Fruit fly (Drosophila melanogaster) whole organism, embryonic: ENCODE results near the gene Srr.
A peak's percentile ranks its signal among the peaks of the same experiment; 100 is the strongest.

Experiments
- CG10274 ChIP-seq: fragments of 200-800 bp; sonication (Bioruptor generic); optimal IDR thresholded peaks from 3 replicates; lab custom pipeline; 2017; ENCODE audit warnings: missing biosample characterization, mild to moderate bottlenecking, missing genetic modification characterization
- CG11695 ChIP-seq: fragments of 200-800 bp; sonication (Bioruptor generic); IDR thresholded peaks from 3 replicates; pipeline ENCODE4 v1.3.6; 2022; ENCODE audit warnings: missing biosample characterization, missing genetic modification characterization
- CG12391 ChIP-seq: fragments of 200-800 bp; sonication (Bioruptor generic); optimal IDR thresholded peaks from 3 replicates; lab custom pipeline; 2018; ENCODE audit warnings: missing biosample characterization, mild to moderate bottlenecking, missing genetic modification characterization, moderate library complexity
- CG12659 ChIP-seq: fragments of 200-800 bp; sonication (Bioruptor generic); optimal IDR thresholded peaks from 3 replicates; lab custom pipeline; 2017; ENCODE audit warnings: mild to moderate bottlenecking, missing biosample characterization, missing genetic modification reagents, missing genetic modification characterization
- CG13123 ChIP-seq: fragments of 200-800 bp; sonication (Bioruptor generic); optimal IDR thresholded peaks from 2 replicates; lab custom pipeline; 2016; ENCODE audit warnings: missing biosample characterization, missing genetic modification characterization
- CG13296 ChIP-seq: fragments of 200-800 bp; sonication (Bioruptor generic); optimal IDR thresholded peaks from 3 replicates; lab custom pipeline; 2018; ENCODE audit warnings: missing biosample characterization, mild to moderate bottlenecking, missing genetic modification characterization
- CG13424 ChIP-seq: fragments of 200-800 bp; sonication (Bioruptor generic); optimal IDR thresholded peaks from 2 replicates; lab custom pipeline; 2019; ENCODE audit warnings: missing biosample characterization, mild to moderate bottlenecking, missing genetic modification characterization, moderate library complexity
- CG13624 ChIP-seq: fragments of 200-800 bp; sonication (Bioruptor generic); optimal IDR thresholded peaks from 2 replicates; lab custom pipeline; 2016; ENCODE audit warnings: missing biosample characterization, missing genetic modification characterization
- CG17186 ChIP-seq: fragments of 200-800 bp; sonication (Bioruptor generic); optimal IDR thresholded peaks from 3 replicates; lab custom pipeline; 2017; ENCODE audit warnings: missing biosample characterization, missing genetic modification reagents, missing genetic modification characterization
- CG17385 ChIP-seq: fragments of 200-800 bp; sonication (Bioruptor generic); optimal IDR thresholded peaks from 3 replicates; lab custom pipeline; 2018; ENCODE audit warnings: missing biosample characterization, mild to moderate bottlenecking, missing genetic modification characterization
- CG2199 ChIP-seq: fragments of 200-800 bp; sonication (Bioruptor generic); IDR thresholded peaks from 3 replicates; pipeline ENCODE4 v1.3.6; 2022; ENCODE audit warnings: missing biosample characterization, missing genetic modification characterization
- CG2202 ChIP-seq: fragments of 200-800 bp; sonication (Bioruptor generic); optimal IDR thresholded peaks from 2 replicates; lab custom pipeline; 2018; ENCODE audit warnings: missing biosample characterization, mild to moderate bottlenecking, missing genetic modification characterization
- CG2678 ChIP-seq: fragments of 200-800 bp; sonication (Bioruptor generic); optimal IDR thresholded peaks from 3 replicates; lab custom pipeline; 2019; ENCODE audit warnings: missing biosample characterization, mild to moderate bottlenecking, missing genetic modification characterization, moderate library complexity
- CG32772 ChIP-seq: fragments of 200-800 bp; sonication (Bioruptor generic); IDR thresholded peaks from 2 replicates; pipeline ENCODE4 v1.3.6; 2022; ENCODE audit warnings: missing biosample characterization, missing genetic modification characterization
- CG42726 ChIP-seq: fragments of 200-800 bp; sonication (Bioruptor generic); IDR thresholded peaks from 2 replicates; pipeline ENCODE4 v1.3.6; 2022; ENCODE audit warnings: missing biosample characterization, missing genetic modification characterization; ENCODE audit not compliant: partially characterized antibody
- CG4730 ChIP-seq: fragments of 200-800 bp; sonication (Bioruptor generic); IDR thresholded peaks from 2 replicates; pipeline ENCODE4 v1.3.6; 2022; ENCODE audit warnings: missing biosample characterization, missing genetic modification characterization
- CG4820 ChIP-seq: fragments of 200-800 bp; sonication (Bioruptor generic); optimal IDR thresholded peaks from 3 replicates; lab custom pipeline; 2016; ENCODE audit warnings: missing biosample characterization, missing genetic modification characterization
- CG5953 ChIP-seq: fragments of 200-800 bp; sonication (Bioruptor generic); IDR thresholded peaks from 2 replicates; pipeline ENCODE4 v1.3.6; 2022; ENCODE audit warnings: missing biosample characterization, missing genetic modification characterization
- CG6272 ChIP-seq: fragments of 200-800 bp; sonication (Bioruptor generic); IDR thresholded peaks from 2 replicates; pipeline ENCODE4 v1.3.6; 2022; ENCODE audit warnings: missing biosample characterization, missing genetic modification characterization
- CG6813 ChIP-seq: fragments of 200-800 bp; sonication (Bioruptor generic); optimal IDR thresholded peaks from 2 replicates; lab custom pipeline; 2017; ENCODE audit warnings: missing biosample characterization, missing genetic modification characterization, mild to moderate bottlenecking, moderate library complexity, missing genetic modification reagents
- CG6854 ChIP-seq: fragments of 200-800 bp; sonication (Bioruptor generic); optimal IDR thresholded peaks from 3 replicates; lab custom pipeline; 2017; ENCODE audit warnings: missing biosample characterization, mild to moderate bottlenecking, missing genetic modification characterization
- CG7928 ChIP-seq: fragments of 200-800 bp; sonication (Bioruptor generic); optimal IDR thresholded peaks from 2 replicates; lab custom pipeline; 2017; ENCODE audit warnings: missing biosample characterization, mild to moderate bottlenecking, missing genetic modification characterization
- CG8290 ChIP-seq, 3 experiments: fragments of 200-800 bp; sonication (Bioruptor generic); optimal IDR thresholded peaks; 2 replicates each; lab custom pipeline; 2016 to 2019; ENCODE audit warnings: missing biosample characterization in 3 of 3, missing genetic modification characterization in 3 of 3, mild to moderate bottlenecking in 2 of 3, moderate library complexity in 1 of 3
- CG8924 ChIP-seq: fragments of 200-800 bp; optimal IDR thresholded peaks from 3 replicates; lab custom pipeline; 2019; ENCODE audit warnings: missing biosample characterization, mild to moderate bottlenecking, missing genetic modification characterization, moderate library complexity
- CHES-1-like ChIP-seq: fragments of 200-800 bp; sonication (Bioruptor generic); optimal IDR thresholded peaks from 2 replicates; lab custom pipeline; 2016; ENCODE audit warnings: missing biosample characterization, missing genetic modification characterization
- Ets65A ChIP-seq: fragments of 200-800 bp; sonication (Bioruptor generic); peaks from one replicate; lab custom pipeline; 2016; ENCODE audit warnings: missing biosample characterization, missing genetic modification characterization
- HLH54F ChIP-seq: fragments of 200-800 bp; sonication (Bioruptor generic); optimal IDR thresholded peaks from 3 replicates; lab custom pipeline; 2016; ENCODE audit warnings: missing biosample characterization, missing genetic modification characterization
- Hand ChIP-seq: fragments of 200-800 bp; sonication (Bioruptor generic); optimal IDR thresholded peaks from 2 replicates; lab custom pipeline; 2017; ENCODE audit warnings: mild to moderate bottlenecking, missing biosample characterization, missing genetic modification reagents, missing genetic modification characterization
- Hr39 ChIP-seq: fragments of >200 bp; optimal IDR thresholded peaks from 2 replicates; lab custom pipeline; 2017
- Hr51 ChIP-seq, 2 experiments: fragments of 200-800 bp; sonication (Bioruptor generic); optimal IDR thresholded peaks; 2 replicates in 1 of 2; 3 replicates in 1 of 2; lab custom pipeline; 2016 to 2018; ENCODE audit warnings: missing biosample characterization in 2 of 2, missing genetic modification characterization in 2 of 2, mild to moderate bottlenecking in 1 of 2, moderate library complexity in 1 of 2
- Lhr ChIP-seq: fragments of 200-800 bp; sonication (Bioruptor generic); optimal IDR thresholded peaks from 3 replicates; lab custom pipeline; 2017; ENCODE audit warnings: mild to moderate bottlenecking, missing biosample characterization, missing genetic modification reagents, missing genetic modification characterization
- Sox102F ChIP-seq: fragments of 200-800 bp; sonication (Bioruptor generic); optimal IDR thresholded peaks from 2 replicates; lab custom pipeline; 2018; ENCODE audit warnings: missing biosample characterization, mild to moderate bottlenecking, missing genetic modification characterization, moderate library complexity
- crp ChIP-seq, 2 experiments: fragments of 200-800 bp; sonication (Bioruptor generic); optimal IDR thresholded peaks; 2 replicates in 1 of 2; 3 replicates in 1 of 2; lab custom pipeline; 2017; ENCODE audit warnings: missing biosample characterization in 2 of 2, missing genetic modification characterization in 2 of 2, mild to moderate bottlenecking in 1 of 2, moderate library complexity in 1 of 2
- dimm ChIP-seq: fragments of 200-800 bp; sonication (Bioruptor generic); IDR thresholded peaks from 2 replicates; pipeline ENCODE4 v1.3.6; 2022; ENCODE audit warnings: missing biosample characterization, missing genetic modification characterization
- fru ChIP-seq: fragments of >200 bp; optimal IDR thresholded peaks from 2 replicates; lab custom pipeline; 2017
- fu2 ChIP-seq: fragments of 200-800 bp; sonication (Bioruptor generic); optimal IDR thresholded peaks from 2 replicates; lab custom pipeline; 2016; ENCODE audit warnings: missing biosample characterization, missing genetic modification characterization
- hb ChIP-seq: fragments of 200-800 bp; sonication (Bioruptor generic); IDR thresholded peaks from 3 replicates; pipeline ENCODE4 v1.3.6; 2022; ENCODE audit warnings: missing biosample characterization, missing genetic modification characterization; ENCODE audit not compliant: partially characterized antibody
- ind ChIP-seq: fragments of 200-800 bp; sonication (Bioruptor generic); optimal IDR thresholded peaks from 3 replicates; lab custom pipeline; 2016; ENCODE audit warnings: missing biosample characterization, missing genetic modification characterization
- knrl ChIP-seq: fragments of 200-800 bp; sonication (Bioruptor generic); IDR thresholded peaks from 3 replicates; pipeline ENCODE4 v1.3.6; 2022; ENCODE audit warnings: missing biosample characterization, missing genetic modification characterization; ENCODE audit not compliant: partially characterized antibody
- mam ChIP-seq: fragments of 200-800 bp; sonication (Bioruptor generic); optimal IDR thresholded peaks from 3 replicates; lab custom pipeline; 2016; ENCODE audit warnings: missing biosample characterization, missing genetic modification characterization
- nmo ChIP-seq: fragments of 200-800 bp; sonication (Bioruptor generic); optimal IDR thresholded peaks from 2 replicates; lab custom pipeline; 2018; ENCODE audit warnings: missing biosample characterization, mild to moderate bottlenecking, missing genetic modification characterization, moderate library complexity
- nom ChIP-seq: fragments of 200-800 bp; sonication (Bioruptor generic); optimal IDR thresholded peaks from 2 replicates; lab custom pipeline; 2017; ENCODE audit warnings: missing biosample characterization, missing genetic modification characterization, mild to moderate bottlenecking, moderate library complexity, missing genetic modification reagents
- pan ChIP-seq, 4 experiments: fragments of >200 bp in 3 of 4; fragments of 200-800 bp in 1 of 4; sonication (Bioruptor generic) in 1 of 4; optimal IDR thresholded peaks in 3 of 4; IDR thresholded peaks in 1 of 4; 2 replicates each; pipeline versions ENCODE4 v1.3.6 to Lab custom; 2017 to 2022; ENCODE audit warnings: missing biosample characterization in 2 of 4, missing genetic modification characterization in 2 of 4, mixed read lengths in 1 of 4
- pum ChIP-seq: fragments of 200-800 bp; sonication (Bioruptor generic); optimal IDR thresholded peaks from 2 replicates; lab custom pipeline; 2016; ENCODE audit warnings: missing biosample characterization, missing genetic modification characterization
- run ChIP-seq: fragments of 200-800 bp; sonication (Bioruptor generic); optimal IDR thresholded peaks from 3 replicates; lab custom pipeline; 2018; ENCODE audit warnings: missing biosample characterization, mild to moderate bottlenecking, missing genetic modification characterization
- sc ChIP-seq, 3 experiments: fragments of >200 bp in 2 of 3; fragments of 200-800 bp in 1 of 3; sonication (Bioruptor generic) in 1 of 3; optimal IDR thresholded peaks; 2 replicates in 2 of 3; 3 replicates in 1 of 3; lab custom pipeline; 2017; ENCODE audit warnings: mild to moderate bottlenecking in 1 of 3, missing biosample characterization in 1 of 3, missing genetic modification characterization in 1 of 3, missing genetic modification reagents in 1 of 3
- sd ChIP-seq: fragments of 200-800 bp; sonication (Bioruptor generic); optimal IDR thresholded peaks from 3 replicates; lab custom pipeline; 2018; ENCODE audit warnings: missing biosample characterization, mild to moderate bottlenecking, missing genetic modification characterization, moderate library complexity
- zf30C ChIP-seq: fragments of 200-800 bp; sonication (Bioruptor generic); optimal IDR thresholded peaks from 3 replicates; lab custom pipeline; 2018; ENCODE audit warnings: missing biosample characterization, mild to moderate bottlenecking, missing genetic modification characterization

The Srr gene

DNA sequence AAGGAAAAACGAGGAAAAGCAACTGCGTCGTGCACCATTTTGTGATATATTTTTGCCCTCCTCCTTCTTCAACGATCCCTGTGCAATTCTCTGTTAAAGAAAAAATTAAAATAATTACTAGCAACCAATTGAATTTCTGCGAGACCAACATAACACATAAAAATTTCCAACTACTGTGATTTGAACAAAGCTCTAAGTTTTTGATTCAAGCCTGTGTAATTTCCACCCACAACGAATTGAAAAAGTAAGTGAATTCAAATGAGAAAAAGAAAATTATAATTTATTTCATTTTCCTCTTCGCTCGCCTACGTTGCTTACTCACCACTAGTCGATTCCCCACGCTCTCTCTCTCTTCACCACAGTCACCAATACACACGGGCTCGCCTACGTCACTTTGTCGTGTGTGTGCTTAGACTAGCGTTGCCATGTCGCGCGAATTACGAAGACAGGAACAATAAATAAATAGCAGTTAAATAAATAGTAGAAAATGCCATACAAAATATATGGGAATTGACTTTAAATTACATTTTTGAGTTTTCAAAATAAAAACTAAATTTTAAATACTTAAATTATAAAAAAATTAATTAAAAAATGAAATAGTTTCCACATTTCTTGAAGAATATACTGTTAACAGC lies 22.8 kb upstream of the Srr start (continued):
- TF ChIP-seq mam: peak; percentile 8
- no peak for TF ChIP-seq Hr39 (lab: Kevin White, UChicago)
- no peak for TF ChIP-seq crp (GFP tag; optimal IDR thresholded peaks at IDR 0.05; lab: Kevin White, UChicago)
- TF ChIP-seq CG32772: no peak
- TF ChIP-seq CHES-1-like (GFP tag; lab: Kevin White, UChicago): no peak
- peak; percentile 25 for TF ChIP-seq ind
- TF ChIP-seq HLH54F (GFP tag; lab: Kevin White, UChicago): no peak
- no peak for TF ChIP-seq fru
- peak; percentile 46 for TF ChIP-seq zf30C (GFP tag; lab: Kevin White, UChicago)
- TF ChIP-seq knrl (GFP tag; lab: Robert Waterston, UW): no peak
- no peak for TF ChIP-seq hb
- TF ChIP-seq nmo (GFP tag; lab: Kevin White, UChicago): no peak
- peak; percentile 55; the same call in 2 of the 3 replicates for TF ChIP-seq CG11695
- peak; percentile 73 for TF ChIP-seq CG12391 (tag; lab: Kevin White, UChicago)
- TF ChIP-seq CG10274 (GFP tag; lab: Kevin White, UChicago): no peak
- TF ChIP-seq CG4730 (GFP tag; lab: Robert Waterston, UW): no peak
- TF ChIP-seq CG13624 (GFP tag; lab: Kevin White, UChicago): no peak
- no peak for TF ChIP-seq CG17186 (GFP tag; lab: Kevin White, UChicago)
- TF ChIP-seq sc (optimal IDR thresholded peaks at IDR 0.05; lab: Kevin White, UChicago): no peak
- TF ChIP-seq sc (GFP tag; optimal IDR thresholded peaks at IDR 0.05; lab: Kevin White, UChicago): no peak
- peak; percentile 60 for TF ChIP-seq CG6813 (GFP tag; lab: Kevin White, UChicago)
- TF ChIP-seq fu2 (GFP tag; lab: Kevin White, UChicago): no peak
- TF ChIP-seq CG42726 (GFP tag; lab: Robert Waterston, UW): no peak
- no peak for TF ChIP-seq CG5953 (GFP tag; lab: Robert Waterston, UW)
- peak; percentile 79 for TF ChIP-seq nom (GFP tag; lab: Kevin White, UChicago)
- no peak for TF ChIP-seq CG6272 (GFP tag; lab: Robert Waterston, UW)
- TF ChIP-seq CG17385 (GFP tag; lab: Kevin White, UChicago): peak; percentile 48
- TF ChIP-seq dimm (GFP tag; lab: Robert Waterston, UW): no peak
- TF ChIP-seq CG13123: no peak
- no peak for TF ChIP-seq pan (optimal IDR thresholded peaks at IDR 0.05; lab: Kevin White, UChicago)
- no peak for TF ChIP-seq pan (GFP tag; optimal IDR thresholded peaks at IDR 0.05 in 1 of 2, IDR thresholded peaks at IDR 0.05 in 1 of 2)
- no peak for TF ChIP-seq CG7928 (GFP tag; lab: Kevin White, UChicago)
- TF ChIP-seq pum (GFP tag; lab: Kevin White, UChicago): no peak
- peak; percentile 51 for TF ChIP-seq run
- TF ChIP-seq Sox102F (GFP tag; lab: Kevin White, UChicago): peak; percentile 44
- TF ChIP-seq CG6854: peak; percentile 61
- TF ChIP-seq Hand (GFP tag; lab: Kevin White, UChicago): peak; percentile 10
- no peak for TF ChIP-seq Ets65A (GFP tag; lab: Kevin White, UChicago)
- no peak for TF ChIP-seq CG4820
- peak; percentile 64 for TF ChIP-seq CG13424 (tag; lab: Kevin White, UChicago)
- peak; percentile 76 for TF ChIP-seq CG8924 (tag; lab: Kevin White, UChicago)
- peak; percentile 76 for TF ChIP-seq CG2678 (tag; lab: Kevin White, UChicago)
- no peak for TF ChIP-seq Lhr (GFP tag; lab: Kevin White, UChicago)
- no peak for TF ChIP-seq CG8290 (GFP tag; optimal IDR thresholded peaks at IDR 0.05; lab: Kevin White, UChicago)
- TF ChIP-seq CG8290 (tag; optimal IDR thresholded peaks at IDR 0.05; lab: Kevin White, UChicago): peak; percentile 18 to 81
- peak; percentile 75 for TF ChIP-seq CG13296 (GFP tag; lab: Kevin White, UChicago)
- TF ChIP-seq sd (tag; lab: Kevin White, UChicago): peak; percentile 13
- TF ChIP-seq Hr51 (GFP tag; optimal IDR thresholded peaks at IDR 0.05; lab: Kevin White, UChicago): peak in 1 of 2 experiments; percentile 17
- TF ChIP-seq CG2199 (GFP tag; lab: Robert Waterston, UW): 0 out of 3 replicates have a peak, but pooled peaks have one; percentile 19
- peak; percentile 60 for TF ChIP-seq CG12659 (GFP tag; lab: Kevin White, UChicago)
- TF ChIP-seq CG2202 (tag; lab: Kevin White, UChicago): peak; percentile 27
